Fruit fly (Drosophila melanogaster): Measurements from ENCODE around the gene CG12541.

Gene CG12541

dm6 chrX:7065835-7066234 is at the start of gene CG12541:
Gene CG12541 (minus strand): TSS chrX:7066052.
- TF ChIP-seq noc (tag; optimal IDR thresholded peaks at IDR 0.05), result no peak

- no peak for TF ChIP-seq noc (tag; optimal IDR thresholded peaks at IDR 0.05)
Measured at dm6 chrX:7110890-7111289, 45.0 kb upstream of the CG12541 start.

DNA sequence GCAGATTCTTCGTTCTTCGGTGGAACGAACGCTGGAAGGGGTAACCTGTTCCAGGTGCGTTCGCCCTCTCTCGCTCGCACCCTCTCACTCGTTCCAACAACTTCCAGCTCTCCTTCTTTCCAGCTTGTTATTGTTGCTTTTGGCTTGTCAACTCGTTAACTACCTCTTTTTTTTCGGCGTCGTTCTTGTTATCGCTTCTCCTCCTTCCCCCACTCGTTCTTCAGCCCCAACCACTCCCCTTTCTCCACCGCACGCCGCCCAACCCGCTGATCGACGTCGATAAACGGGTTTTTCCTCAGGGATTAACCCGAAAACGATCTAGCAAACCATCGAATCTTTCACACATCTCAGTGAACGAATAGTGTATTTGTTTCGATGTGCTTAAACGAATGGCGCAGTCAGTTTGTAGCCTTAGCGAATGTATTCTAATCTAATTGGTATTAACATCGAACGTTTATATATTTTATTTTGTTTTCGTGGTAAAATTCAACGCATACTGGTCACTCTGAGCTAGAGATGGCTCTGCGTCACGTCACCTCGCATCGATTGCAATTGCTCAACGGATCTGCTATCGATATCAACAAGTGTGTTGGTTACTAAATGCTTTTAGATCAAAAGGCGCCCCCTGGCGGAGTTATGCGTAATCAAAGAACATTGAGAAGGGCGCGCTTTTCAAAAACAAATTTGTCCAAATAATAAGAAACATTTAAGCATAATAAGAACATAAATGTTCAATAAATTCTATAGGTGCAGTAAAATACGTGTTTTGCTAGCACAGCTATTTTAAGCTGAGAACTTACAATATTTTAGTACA is 44.1 kb upstream of the CG12541 start, which contains the start of gene fz4:
TSS of gene fz4 (minus strand) at position 529 of the 814 bp plus-strand sequence.
- peak; percentile 40 for TF ChIP-seq noc (tag; optimal IDR thresholded peaks at IDR 0.05)

dm6 chrX:7105533-7105932 is 39.7 kb upstream of the CG12541 start:
- TF ChIP-seq noc (tag; optimal IDR thresholded peaks at IDR 0.05), result no peak

- peak; percentile 12 for TF ChIP-seq noc (tag; optimal IDR thresholded peaks at IDR 0.05)
Measured at dm6 chrX:7104400-7105068, 38.7 kb upstream of the CG12541 start, which contains the start of the genes CG4617 and CG8300. Gene CG4617 (minus strand): TSS chrX:7104491. Gene CG8300 (plus strand): TSS chrX:7104885.

DNA sequence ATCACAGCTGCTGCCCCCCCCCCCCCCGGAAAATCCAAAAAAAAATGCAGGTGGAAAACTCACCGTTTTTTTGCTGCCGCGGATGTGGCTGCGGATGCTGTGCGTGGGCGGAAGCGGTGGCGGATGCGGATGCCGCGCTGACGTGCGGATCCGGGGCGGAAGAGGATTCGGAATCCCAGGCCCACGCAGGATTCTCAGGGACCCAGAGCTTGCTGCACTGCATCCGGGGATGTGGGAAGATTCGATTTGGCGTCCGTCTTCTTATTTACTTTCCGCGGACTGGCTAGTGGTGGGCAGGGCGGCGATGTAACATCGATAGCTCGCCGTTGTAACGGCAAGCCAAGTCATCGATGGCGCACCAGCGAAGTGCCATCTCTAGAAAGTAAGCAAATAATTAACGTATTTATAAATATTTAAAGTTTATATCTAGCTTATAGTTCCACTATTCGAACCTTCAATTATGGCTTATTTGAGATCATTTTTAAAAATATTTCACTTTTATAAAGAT is 36.2 kb upstream of the CG12541 start, which contains the start of gene CG4615:
TSS of gene CG4615 (minus strand) at position 288 of the 508 bp plus-strand sequence.
- no peak for TF ChIP-seq noc (tag; optimal IDR thresholded peaks at IDR 0.05)

dm6 chrX:7101302-7102012 is 35.6 kb upstream of the CG12541 start:
- peak; percentile 79 for TF ChIP-seq noc (tag; optimal IDR thresholded peaks at IDR 0.05)

DNA sequence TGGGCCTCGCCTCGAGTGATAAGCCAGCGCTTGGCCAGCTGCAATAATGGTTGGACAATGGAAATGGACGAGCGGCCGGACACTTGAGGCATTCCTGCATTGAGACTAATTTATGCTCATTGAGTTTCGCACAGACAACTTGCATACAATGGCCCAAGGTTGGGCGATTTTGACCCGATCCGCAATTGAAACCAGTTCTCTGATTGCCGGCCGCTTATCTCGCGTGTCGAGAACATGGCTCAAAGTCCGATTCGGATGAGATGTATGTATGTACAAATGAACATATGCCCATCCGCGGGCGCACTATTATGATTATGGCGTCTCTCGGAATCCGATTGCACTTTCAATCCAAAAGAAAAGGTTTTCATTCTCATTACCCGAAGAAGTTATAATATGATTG is 34.8 kb upstream of the CG12541 start:
- TF ChIP-seq noc (tag; optimal IDR thresholded peaks at IDR 0.05), result no peak

dm6 chrX:7097859-7098303 is 32.0 kb upstream of the CG12541 start, which contains the start of gene Sxl:
Gene Sxl (minus strand): TSS chrX:7098053.
- peak; percentile 22 for TF ChIP-seq noc (tag; optimal IDR thresholded peaks at IDR 0.05)

DNA sequence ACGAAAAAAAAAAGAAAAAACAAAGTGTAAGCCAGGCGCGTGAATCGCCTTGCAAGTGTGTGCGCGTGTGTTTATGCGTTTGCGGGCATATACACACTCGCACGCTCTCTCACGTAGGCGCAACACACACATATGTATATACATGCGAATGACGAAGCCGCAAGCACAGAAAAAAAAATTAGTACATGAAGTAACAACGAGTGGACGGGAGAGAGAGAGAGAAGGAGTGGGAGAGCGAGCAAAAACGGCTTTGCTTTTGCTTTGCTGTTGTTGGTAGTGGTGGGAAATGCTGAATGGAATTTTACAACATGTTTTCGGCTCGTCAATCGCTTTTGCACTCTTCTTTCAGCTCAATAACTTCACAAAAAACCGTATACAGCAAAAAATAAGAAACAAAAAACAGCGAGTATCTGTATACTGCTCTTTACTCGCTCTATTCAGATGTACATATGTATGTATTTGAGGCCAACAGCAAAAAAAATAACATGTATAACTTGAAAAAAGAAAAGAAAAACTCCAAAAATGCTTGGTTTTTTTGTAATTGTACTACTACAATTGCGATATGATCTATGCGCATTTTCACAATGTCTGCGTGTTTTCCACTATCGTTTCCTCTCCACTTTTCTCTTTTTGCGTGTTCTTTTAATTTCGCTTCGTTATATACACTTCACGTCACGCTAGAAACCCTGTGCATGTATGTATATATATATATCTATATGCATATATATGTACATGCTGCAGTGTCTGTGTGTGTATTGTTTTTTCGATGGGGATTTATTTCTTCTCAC is 31.4 kb upstream of the CG12541 start:
- no peak for TF ChIP-seq noc (tag; optimal IDR thresholded peaks at IDR 0.05)

- TF ChIP-seq noc (tag; optimal IDR thresholded peaks at IDR 0.05), result peak; percentile 77
Measured at dm6 chrX:7096495-7096995, 30.7 kb upstream of the CG12541 start.

- TF ChIP-seq noc (tag; optimal IDR thresholded peaks at IDR 0.05), result no peak
Measured at dm6 chrX:7095912-7096494, 30.2 kb upstream of the CG12541 start.

dm6 chrX:7095292-7095911 is 29.6 kb upstream of the CG12541 start:
- peak; percentile 57 for TF ChIP-seq noc (tag; optimal IDR thresholded peaks at IDR 0.05)

DNA sequence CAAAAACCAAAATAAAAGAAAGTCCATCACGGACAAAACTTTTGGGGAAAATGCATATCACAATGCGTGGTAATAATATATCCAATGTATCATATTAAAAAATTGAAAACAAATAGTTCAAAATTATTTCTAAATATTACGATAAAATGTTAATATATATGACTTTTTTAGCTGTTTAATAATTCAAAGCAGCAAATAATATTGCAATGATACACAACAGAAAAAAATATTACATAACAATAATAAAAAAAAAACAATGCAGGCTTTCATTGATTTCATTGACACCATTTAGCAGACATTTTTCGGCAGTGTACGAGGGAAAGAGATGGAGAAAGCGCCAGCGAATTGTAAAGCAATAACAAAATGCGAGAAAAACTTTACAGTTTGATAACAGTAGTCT is 29.0 kb upstream of the CG12541 start:
- no peak for TF ChIP-seq noc (tag; optimal IDR thresholded peaks at IDR 0.05)

Measured in whole organism, larva.